Worm (Caenorhabditis elegans) whole organism, L4 larva: Measurements from ENCODE around the gene idpb-2.

Experiments used
- ceh-28 ChIP-seq: fragments of 150-350 bp; optimal IDR thresholded peaks from 2 replicates; lab custom pipeline; 2014; ENCODE audit warnings: missing biosample characterization, missing genetic modification reagents, missing genetic modification characterization
- lir-3 ChIP-seq: sonication (generic microtip); optimal IDR thresholded peaks from 2 replicates; lab custom pipeline; 2016; ENCODE audit warnings: mild to moderate bottlenecking, missing genetic modification characterization, missing compliant biosample characterization
- nhr-111 ChIP-seq: fragments of 200-800 bp; sonication (Bioruptor generic); optimal IDR thresholded peaks from 2 replicates; lab custom pipeline; 2018; ENCODE audit warnings: mild to moderate bottlenecking, missing genetic modification characterization, missing compliant biosample characterization
- nhr-25 ChIP-seq: sonication (generic microtip); optimal IDR thresholded peaks from 2 replicates; lab custom pipeline; 2017; ENCODE audit warnings: missing genetic modification characterization, mild to moderate bottlenecking, missing compliant biosample characterization, antibody characterized with exemption, moderate library complexity, borderline replicate concordance; ENCODE audit not compliant: insufficient read depth
- pha-4 ChIP-seq, 2 experiments: fragments of 150-350 bp in 1 of 2; fragments of 200-800 bp in 1 of 2; sonication (Bioruptor generic) in 1 of 2; IDR thresholded peaks in 1 of 2; optimal IDR thresholded peaks in 1 of 2; 2 replicates each; pipeline versions ENCODE4 v1.3.6 to Lab custom; 2014 to 2022; ENCODE audit warnings: missing genetic modification characterization in 2 of 2, missing genetic modification reagents in 2 of 2, missing biosample characterization in 1 of 2, missing compliant biosample characterization in 1 of 2
- pqm-1 ChIP-seq: sonication (generic microtip); optimal IDR thresholded peaks from 2 replicates; lab custom pipeline; 2017; ENCODE audit warnings: missing biosample characterization, missing genetic modification characterization
- sdz-12 ChIP-seq: fragments of 200-800 bp; sonication (Bioruptor generic); optimal IDR thresholded peaks from 2 replicates; lab custom pipeline; 2018; ENCODE audit warnings: mild to moderate bottlenecking, missing genetic modification characterization, missing compliant biosample characterization
- unc-62 ChIP-seq, 3 experiments: fragments of 150-350 bp in 1 of 3; sonication (generic microtip); optimal IDR thresholded peaks in 2 of 3; peaks in 1 of 3; 1 replicate in 1 of 3; 2 replicates in 2 of 3; lab custom pipeline; 2014 to 2017; ENCODE audit warnings: missing biosample characterization in 3 of 3, missing genetic modification characterization in 3 of 3, missing genetic modification reagents in 3 of 3, missing genotype in 1 of 3

ce11 chrII:5042381-5042930 lies 27.0 kb downstream of the idpb-2 start:
- TF ChIP-seq pqm-1 (tag; lab: Kevin White, UChicago) (no peak), nhr-25 (tag; lab: Kevin White, UChicago) (no peak), lir-3 (no peak), ceh-28 (no peak), unc-62 (GFP tag; optimal IDR thresholded peaks at IDR 0.05 in 1 of 2; lab: Kevin White, UChicago) (peak in 1 of 2 experiments; percentile 85), unc-62 (tag; optimal IDR thresholded peaks at IDR 0.05; lab: Kevin White, UChicago) (no peak), pha-4 (GFP tag; IDR thresholded peaks at IDR 0.05; lab: Robert Waterston, UW) (no peak), pha-4 (tag; optimal IDR thresholded peaks at IDR 0.05; lab: Kevin White, UChicago) (no peak), nhr-111 (GFP tag; lab: Kevin White, UChicago) (no peak), sdz-12 (no peak)
